Worm (Caenorhabditis elegans): Measurements from ENCODE around the gene vha-14.

- TF ChIP-seq ref-1 (GFP tag; conservative IDR thresholded peaks at IDR 0.05) (no peak), ztf-29 (GFP tag; IDR thresholded peaks at IDR 0.05) (no peak), flt-1 (GFP tag; IDR thresholded peaks at IDR 0.05) (no peak), ztf-23 (GFP tag; IDR thresholded peaks at IDR 0.05) (no peak), med-1 (GFP tag; optimal IDR thresholded peaks at IDR 0.05; ENCODE audit: insufficient read depth) (peak; percentile 5), cog-1 (tag; optimal IDR thresholded peaks at IDR 0.05) (no peak), tab-1 (GFP tag; IDR thresholded peaks at IDR 0.05) (no peak), klf-2 (GFP tag; conservative IDR thresholded peaks at IDR 0.05) (no peak)
Observed at ce11 chrIII:9462785-9463467, 45.0 kb upstream of the vha-14 start.

Data from whole organism, midembryonic.